Worm (Caenorhabditis elegans): ENCODE measurements around the gene ampd-1.

The ampd-1 gene

ce11 chrII:5237699-5238098 lies 34.6 kb downstream of the ampd-1 start:
- TF ChIP-seq zip-5 (tag; optimal IDR thresholded peaks at IDR 0.05): no peak
- no peak for TF ChIP-seq sox-2 (GFP tag; IDR thresholded peaks at IDR 0.05)
- TF ChIP-seq ama-1 (optimal IDR thresholded peaks at IDR 0.05): no peak
- TF ChIP-seq pros-1 (tag; optimal IDR thresholded peaks at IDR 0.05): no peak
- no peak for TF ChIP-seq nfya-1 (tag; optimal IDR thresholded peaks at IDR 0.05)
- TF ChIP-seq nhr-232 (tag; optimal IDR thresholded peaks at IDR 0.05): no peak
- no peak for TF ChIP-seq unc-55 (GFP tag; optimal IDR thresholded peaks at IDR 0.05)
- TF ChIP-seq ztf-16 (tag; optimal IDR thresholded peaks at IDR 0.05): no peak
- no peak for TF ChIP-seq lim-6 (tag; optimal IDR thresholded peaks at IDR 0.05)

ce11 chrII:5238366-5238765 lies 35.2 kb downstream of the ampd-1 start, which contains the start of gene pho-4:
Gene pho-4, minus strand, starts transcription at chrII:5238466.
- no peak for TF ChIP-seq tbx-2 (tag; optimal IDR thresholded peaks at IDR 0.05)

ce11 chrII:5241560-5241959 lies 38.4 kb downstream of the ampd-1 start, which contains the start of gene T16D1.1:
Gene T16D1.1, minus strand, starts transcription at chrII:5241660.
- TF ChIP-seq pha-4 (tag; optimal IDR thresholded peaks at IDR 0.05): no peak
- no peak for TF ChIP-seq nfya-1 (tag; optimal IDR thresholded peaks at IDR 0.05)
- TF ChIP-seq ceh-2 (tag; optimal IDR thresholded peaks at IDR 0.05): no peak
- no peak for TF ChIP-seq elt-2 (tag; optimal IDR thresholded peaks at IDR 0.05)
- TF ChIP-seq ets-4 (tag; optimal IDR thresholded peaks at IDR 0.05): no peak
- TF ChIP-seq ztf-16 (tag; optimal IDR thresholded peaks at IDR 0.05): no peak
- TF ChIP-seq nhr-11 (tag; optimal IDR thresholded peaks at IDR 0.05): no peak
- no peak for TF ChIP-seq ceh-19 (GFP tag; optimal IDR thresholded peaks at IDR 0.05)
- TF ChIP-seq fkh-10 (GFP tag; optimal IDR thresholded peaks at IDR 0.05): no peak

- TF ChIP-seq ceh-9 (tag; optimal IDR thresholded peaks at IDR 0.05) (no peak), unc-3 (GFP tag; conservative IDR thresholded peaks at IDR 0.05) (no peak), unc-3 (tag; optimal IDR thresholded peaks at IDR 0.05) (no peak), rnt-1 (tag; optimal IDR thresholded peaks at IDR 0.05) (no peak), K02D7.2 (tag; optimal IDR thresholded peaks at IDR 0.05) (no peak), pat-9 (tag; optimal IDR thresholded peaks at IDR 0.05) (no peak), C08G9.2 (tag; optimal IDR thresholded peaks at IDR 0.05) (no peak), ref-2 (tag; optimal IDR thresholded peaks at IDR 0.05) (no peak), lim-6 (tag; optimal IDR thresholded peaks at IDR 0.05) (no peak), che-1 (tag; optimal IDR thresholded peaks at IDR 0.05) (no peak), unc-55 (GFP tag; optimal IDR thresholded peaks at IDR 0.05) (no peak), ttx-3 (tag; optimal IDR thresholded peaks at IDR 0.05) (no peak), sdc-2 (tag; optimal IDR thresholded peaks at IDR 0.05) (no peak), mec-3 (tag; optimal IDR thresholded peaks at IDR 0.05; ENCODE audit: borderline replicate concordance) (no peak), gmeb-2 (tag; optimal IDR thresholded peaks at IDR 0.05) (no peak)
Measured at ce11 chrII:5246791-5247361, 43.8 kb downstream of the ampd-1 start, which contains the start of gene ptr-6. Gene ptr-6, minus strand, starts transcription at chrII:5246837.

ce11 chrII:5255435-5255834 lies 52.3 kb downstream of the ampd-1 start, which contains the start of gene frpr-4:
Gene frpr-4, minus strand, starts transcription at chrII:5255535.
- TF ChIP-seq mec-3 (tag; optimal IDR thresholded peaks at IDR 0.05; ENCODE audit: borderline replicate concordance) (no peak), pros-1 (tag; optimal IDR thresholded peaks at IDR 0.05) (no peak), zip-5 (tag; optimal IDR thresholded peaks at IDR 0.05) (no peak), eyg-1 (tag; optimal IDR thresholded peaks at IDR 0.05) (no peak), hlh-13 (GFP tag; optimal IDR thresholded peaks at IDR 0.05) (no peak), F13H6.1 (tag; optimal IDR thresholded peaks at IDR 0.05) (no peak), unc-86 (tag; optimal IDR thresholded peaks at IDR 0.05) (no peak), ref-2 (tag; optimal IDR thresholded peaks at IDR 0.05) (no peak)

All from whole organism, late embryonic.